Worm (Caenorhabditis elegans) whole organism, mixed stage, embryonic: ENCODE results near the gene Y48A6B.14.
A peak's percentile ranks its signal among the peaks of the same experiment; 100 is the strongest.

Experiments
- bed-3 ChIP-seq: fragments of 200-800 bp; sonication (Bioruptor generic); optimal IDR thresholded peaks from 3 replicates; lab custom pipeline; 2018; ENCODE audit warnings: mild to moderate bottlenecking, missing genetic modification characterization, moderate library complexity, missing compliant biosample characterization
- ceh-39 ChIP-seq: fragments of 150-350 bp; optimal IDR thresholded peaks from 2 replicates; lab custom pipeline; 2014; ENCODE audit warnings: missing biosample characterization, missing genetic modification characterization
- ceh-83 ChIP-seq: fragments of 200-800 bp; sonication (Bioruptor generic); optimal IDR thresholded peaks from 2 replicates; lab custom pipeline; 2018; ENCODE audit warnings: mild to moderate bottlenecking, missing genetic modification characterization, missing compliant biosample characterization
- ces-1 ChIP-seq: fragments of 150-350 bp; optimal IDR thresholded peaks from 2 replicates; lab custom pipeline; 2014; ENCODE audit warnings: missing biosample characterization, missing genetic modification reagents, missing genetic modification characterization
- cnd-1 ChIP-seq: fragments of 200-800 bp; sonication (Bioruptor generic); optimal IDR thresholded peaks from 2 replicates; lab custom pipeline; 2018; ENCODE audit warnings: mild to moderate bottlenecking, missing genetic modification characterization, missing compliant biosample characterization
- drap-1 ChIP-seq: fragments of 200-800 bp; sonication (Bioruptor generic); optimal IDR thresholded peaks from 3 replicates; lab custom pipeline; 2018; ENCODE audit warnings: mild to moderate bottlenecking, missing genetic modification characterization, missing compliant biosample characterization
- elt-1 ChIP-seq: sonication (generic microtip); optimal IDR thresholded peaks from 2 replicates; lab custom pipeline; 2017; ENCODE audit warnings: missing genetic modification characterization, mild to moderate bottlenecking, missing compliant biosample characterization, antibody characterized with exemption, moderate library complexity, borderline replicate concordance; ENCODE audit not compliant: insufficient read depth
- elt-3 ChIP-seq: fragments of 150-350 bp; optimal IDR thresholded peaks from 2 replicates; lab custom pipeline; 2014; ENCODE audit warnings: missing biosample characterization, missing genetic modification characterization
- flh-1 ChIP-seq: fragments of 200-800 bp; sonication (Bioruptor generic); optimal IDR thresholded peaks from 2 replicates; lab custom pipeline; 2018; ENCODE audit warnings: mild to moderate bottlenecking, missing genetic modification characterization, moderate library complexity, missing compliant biosample characterization
- ham-2 ChIP-seq: fragments of 200-800 bp; sonication (Bioruptor generic); optimal IDR thresholded peaks from 2 replicates; lab custom pipeline; 2018; ENCODE audit warnings: mild to moderate bottlenecking, missing genetic modification characterization, missing compliant biosample characterization
- hlh-1 ChIP-seq: fragments of 150-350 bp; optimal IDR thresholded peaks from 2 replicates; lab custom pipeline; 2014; ENCODE audit warnings: missing biosample characterization, missing genetic modification reagents, missing genetic modification characterization
- lin-13 ChIP-seq: fragments of 150-350 bp; optimal IDR thresholded peaks from 2 replicates; lab custom pipeline; 2014; ENCODE audit warnings: missing biosample characterization, missing genetic modification characterization
- lin-32 ChIP-seq: fragments of 200-800 bp; sonication (Bioruptor generic); optimal IDR thresholded peaks from 2 replicates; lab custom pipeline; 2018; ENCODE audit warnings: mild to moderate bottlenecking, missing genetic modification characterization, missing compliant biosample characterization
- lsy-2 ChIP-seq: fragments of 150-350 bp; optimal IDR thresholded peaks from 2 replicates; lab custom pipeline; 2014; ENCODE audit warnings: missing biosample characterization, missing genetic modification characterization
- mab-5 ChIP-seq: fragments of 150-350 bp; optimal IDR thresholded peaks from 2 replicates; lab custom pipeline; 2014; ENCODE audit warnings: missing biosample characterization, missing genetic modification characterization
- mep-1 ChIP-seq: fragments of 150-350 bp; optimal IDR thresholded peaks from 2 replicates; lab custom pipeline; 2017; ENCODE audit warnings: missing biosample characterization, missing genetic modification reagents, missing genetic modification characterization, inconsistent platforms
- nhr-12 ChIP-seq: fragments of 150-350 bp; optimal IDR thresholded peaks from 2 replicates; lab custom pipeline; 2014; ENCODE audit warnings: missing biosample characterization, missing genetic modification characterization
- nhr-2 ChIP-seq: fragments of 150-350 bp; optimal IDR thresholded peaks from 2 replicates; lab custom pipeline; 2014; ENCODE audit warnings: missing biosample characterization, missing genetic modification characterization
- nhr-237 ChIP-seq: fragments of 150-350 bp; optimal IDR thresholded peaks from 2 replicates; lab custom pipeline; 2014; ENCODE audit warnings: missing biosample characterization, missing genetic modification characterization
- nhr-28 ChIP-seq: fragments of 150-350 bp; optimal IDR thresholded peaks from 2 replicates; lab custom pipeline; 2014; ENCODE audit warnings: missing biosample characterization, missing genetic modification characterization
- nhr-76 ChIP-seq: sonication (generic microtip); optimal IDR thresholded peaks from 2 replicates; lab custom pipeline; 2017; ENCODE audit warnings: missing biosample characterization, missing genetic modification characterization
- pha-4 ChIP-seq: fragments of 150-350 bp; optimal IDR thresholded peaks from 2 replicates; lab custom pipeline; 2018; ENCODE audit warnings: missing biosample characterization, missing genetic modification reagents, missing genetic modification characterization
- sem-2 ChIP-seq: fragments of 200-800 bp; sonication (Bioruptor generic); optimal IDR thresholded peaks from 2 replicates; lab custom pipeline; 2018; ENCODE audit warnings: mild to moderate bottlenecking, missing genetic modification characterization, missing compliant biosample characterization
- snpc-4 ChIP-seq: fragments of 150-350 bp; optimal IDR thresholded peaks from 2 replicates; lab custom pipeline; 2014; ENCODE audit warnings: missing biosample characterization, missing genetic modification characterization
- sptf-1 ChIP-seq: sonication (generic microtip); optimal IDR thresholded peaks from 2 replicates; lab custom pipeline; 2017; ENCODE audit warnings: mild to moderate bottlenecking, missing genetic modification characterization, moderate library complexity, missing compliant biosample characterization
- tbx-8 ChIP-seq: fragments of 200-800 bp; sonication (Bioruptor generic); optimal IDR thresholded peaks from 2 replicates; lab custom pipeline; 2018; ENCODE audit warnings: mild to moderate bottlenecking, missing genetic modification characterization, moderate library complexity, missing compliant biosample characterization
- unc-120 ChIP-seq: sonication (generic microtip); optimal IDR thresholded peaks from 2 replicates; lab custom pipeline; 2017; ENCODE audit warnings: missing genetic modification characterization, missing compliant biosample characterization; ENCODE audit not compliant: poor library complexity, severe bottlenecking
- unc-39 ChIP-seq: fragments of 150-350 bp; optimal IDR thresholded peaks from 2 replicates; lab custom pipeline; 2014; ENCODE audit warnings: missing biosample characterization, missing genetic modification characterization
- unc-62 ChIP-seq: fragments of 150-350 bp; optimal IDR thresholded peaks from 2 replicates; lab custom pipeline; 2014; ENCODE audit warnings: missing biosample characterization, missing genetic modification reagents, missing genetic modification characterization
- zip-8 ChIP-seq: fragments of 150-350 bp; optimal IDR thresholded peaks from 2 replicates; lab custom pipeline; 2014; ENCODE audit warnings: missing biosample characterization, missing genetic modification characterization
- ztf-11 ChIP-seq: fragments of 150-350 bp; optimal IDR thresholded peaks from 2 replicates; lab custom pipeline; 2014; ENCODE audit warnings: missing biosample characterization, missing genetic modification characterization

Y48A6B.14 gene

ce11 chrIII:11032872-11033271 is 1.5 kb downstream of the Y48A6B.14 start, which contains the start of gene Y48A6B.9:
Gene Y48A6B.9 (plus strand): TSS chrIII:11033172.
- no peak for TF ChIP-seq snpc-4 (tag; lab: Kevin White, UChicago)

DNA sequence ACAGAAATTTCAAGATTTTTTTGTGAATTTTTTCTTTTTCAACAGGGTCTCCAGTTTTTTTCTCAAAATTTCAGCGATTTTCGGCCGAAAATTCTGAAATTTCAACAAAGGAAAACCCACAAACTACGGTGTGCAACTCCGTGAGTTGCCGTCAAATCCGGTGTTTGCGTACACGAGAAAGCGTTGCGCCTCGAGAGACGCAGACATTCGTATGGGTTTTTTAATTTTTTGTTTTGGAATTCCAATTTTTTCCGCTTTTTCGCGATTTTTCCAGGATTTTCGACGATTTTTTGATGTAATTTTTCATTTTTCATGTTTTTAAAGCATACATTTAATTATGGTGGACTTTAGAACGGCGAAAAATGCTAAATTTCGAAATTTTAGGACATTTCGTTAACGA is 4.7 kb downstream of the Y48A6B.14 start:
- TF ChIP-seq mep-1 (tag; lab: Kevin White, UChicago), result peak; percentile 74
- TF ChIP-seq nhr-28 (tag; lab: Kevin White, UChicago), result no peak
- TF ChIP-seq ceh-83 (GFP tag; lab: Kevin White, UChicago), result no peak
- TF ChIP-seq unc-39, result no peak
- no peak for TF ChIP-seq unc-120 (tag; lab: Kevin White, UChicago)
- peak; percentile 58 for TF ChIP-seq nhr-237
- no peak for TF ChIP-seq hlh-1 (tag; lab: Kevin White, UChicago)
- TF ChIP-seq flh-1 (GFP tag; lab: Kevin White, UChicago), result no peak
- TF ChIP-seq ceh-39, result no peak
- TF ChIP-seq ztf-11, result no peak
- no peak for TF ChIP-seq snpc-4 (tag; lab: Kevin White, UChicago)
- TF ChIP-seq bed-3, result no peak
- TF ChIP-seq elt-3 (tag; lab: Kevin White, UChicago), result no peak
- TF ChIP-seq lsy-2 (tag; lab: Kevin White, UChicago), result peak; percentile 96
- TF ChIP-seq nhr-12, result no peak
- TF ChIP-seq tbx-8, result no peak
- TF ChIP-seq sptf-1 (tag; lab: Kevin White, UChicago), result peak; percentile 28
- no peak for TF ChIP-seq cnd-1 (tag; lab: Kevin White, UChicago)
- no peak for TF ChIP-seq drap-1 (GFP tag; lab: Kevin White, UChicago)
- TF ChIP-seq unc-62 (GFP tag; lab: Kevin White, UChicago), result peak; percentile 34
- peak; percentile 34 for TF ChIP-seq ces-1 (GFP tag; lab: Kevin White, UChicago)
- TF ChIP-seq lin-32 (GFP tag; lab: Kevin White, UChicago), result no peak
- no peak for TF ChIP-seq zip-8
- peak; percentile 67 for TF ChIP-seq pha-4 (tag; lab: Kevin White, UChicago)
- TF ChIP-seq lin-13 (tag; lab: Kevin White, UChicago), result peak; percentile 74
- no peak for TF ChIP-seq nhr-76 (tag; lab: Kevin White, UChicago)

DNA sequence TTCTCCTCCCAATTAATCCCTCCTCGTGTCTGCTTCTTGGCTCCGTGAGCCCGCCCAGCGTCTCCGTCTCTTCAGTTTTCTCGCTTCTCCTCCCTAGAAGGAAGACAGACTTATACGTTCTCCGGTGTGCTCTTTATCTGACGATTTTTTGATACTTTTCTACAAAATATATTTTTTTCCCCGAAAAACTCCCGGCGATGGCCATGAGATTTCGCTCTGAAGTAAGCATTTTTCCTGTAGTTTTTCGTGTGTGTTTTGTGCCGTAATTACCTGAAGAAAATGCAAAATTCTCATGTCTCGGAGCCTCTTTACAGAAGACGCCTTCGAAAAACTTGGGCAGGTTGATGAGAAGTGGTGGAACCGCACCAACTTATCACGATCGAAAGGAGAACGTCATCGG is 5.2 kb downstream of the Y48A6B.14 start, which contains the start of gene spat-2:
Gene spat-2, plus strand, starts transcription at position 301 of the 400 bp plus-strand sequence.
- no peak for TF ChIP-seq pha-4 (tag; lab: Kevin White, UChicago)
- TF ChIP-seq mep-1 (tag; lab: Kevin White, UChicago), result no peak
- TF ChIP-seq, all 35 proteins: peak for 0

- TF ChIP-seq sem-2 (GFP tag; lab: Kevin White, UChicago), result no peak
- no peak for TF ChIP-seq ces-1 (GFP tag; lab: Kevin White, UChicago)
- peak; percentile 21 for TF ChIP-seq hlh-1 (tag; lab: Kevin White, UChicago)
- TF ChIP-seq mep-1 (tag; lab: Kevin White, UChicago), result peak; percentile 46
- no peak for TF ChIP-seq mab-5
These were observed 7.8 kb downstream of the Y48A6B.14 start for ce11 chrIII:11039250-11039649.

ce11 chrIII:11040606-11041005 is 9.2 kb downstream of the Y48A6B.14 start:
- no peak for TF ChIP-seq elt-1 (tag; lab: Kevin White, UChicago)
- TF ChIP-seq ceh-83 (GFP tag; lab: Kevin White, UChicago), result no peak
- TF ChIP-seq nhr-237, result no peak
- no peak for TF ChIP-seq nhr-76 (tag; lab: Kevin White, UChicago)
- no peak for TF ChIP-seq sptf-1 (tag; lab: Kevin White, UChicago)
- no peak for TF ChIP-seq snpc-4 (tag; lab: Kevin White, UChicago)
- no peak for TF ChIP-seq ces-1 (GFP tag; lab: Kevin White, UChicago)
- no peak for TF ChIP-seq ceh-39
- TF ChIP-seq nhr-2 (tag; lab: Kevin White, UChicago), result no peak
- no peak for TF ChIP-seq zip-8
- TF ChIP-seq unc-120 (tag; lab: Kevin White, UChicago), result no peak
- TF ChIP-seq lsy-2 (tag; lab: Kevin White, UChicago), result no peak
- TF ChIP-seq ham-2 (GFP tag; lab: Kevin White, UChicago), result no peak
- TF ChIP-seq unc-39, result no peak
- TF ChIP-seq tbx-8, result no peak
- TF ChIP-seq bed-3, result no peak
- TF ChIP-seq nhr-12, result no peak
- TF ChIP-seq mab-5, result no peak
- no peak for TF ChIP-seq lin-13 (tag; lab: Kevin White, UChicago)
- TF ChIP-seq cnd-1 (tag; lab: Kevin White, UChicago), result no peak
